Fruit fly (Drosophila melanogaster) whole organism, pupa: ENCODE data around the gene Cad89D.

Source experiments
- CG10348 ChIP-seq: fragments of 200-800 bp; sonication (Bioruptor generic); IDR thresholded peaks from 2 replicates; pipeline ENCODE4 v1.3.6; 2022; ENCODE audit warnings: missing biosample characterization, missing genetic modification characterization
- CG12605 ChIP-seq: fragments of 200-800 bp; sonication (Bioruptor generic); IDR thresholded peaks from 2 replicates; pipeline ENCODE4 v1.3.6; 2022; ENCODE audit warnings: missing biosample characterization, missing genetic modification characterization
- CG13204 ChIP-seq: fragments of 200-800 bp; sonication (Bioruptor generic); optimal IDR thresholded peaks from 2 replicates; lab custom pipeline; 2018; ENCODE audit warnings: missing biosample characterization, mild to moderate bottlenecking, missing genetic modification characterization, moderate library complexity
- CG14655 ChIP-seq: fragments of 200-800 bp; sonication (Bioruptor generic); optimal IDR thresholded peaks from 3 replicates; lab custom pipeline; 2017; ENCODE audit warnings: mild to moderate bottlenecking, missing biosample characterization, missing genetic modification reagents, missing genetic modification characterization
- CG15710 ChIP-seq: fragments of 200-800 bp; sonication (Bioruptor generic); optimal IDR thresholded peaks from 2 replicates; lab custom pipeline; 2018; ENCODE audit warnings: missing biosample characterization, mild to moderate bottlenecking, missing genetic modification characterization, moderate library complexity
- CG32121 ChIP-seq: fragments of 200-800 bp; sonication (Bioruptor generic); IDR thresholded peaks from 2 replicates; pipeline ENCODE4 v1.3.6; 2022; ENCODE audit warnings: missing biosample characterization, missing genetic modification characterization
- CG34367 ChIP-seq: fragments of 200-800 bp; sonication (Bioruptor generic); optimal IDR thresholded peaks from 2 replicates; lab custom pipeline; 2018; ENCODE audit warnings: missing biosample characterization, mild to moderate bottlenecking, missing genetic modification characterization
- CG4496 ChIP-seq: fragments of 200-800 bp; sonication (Bioruptor generic); IDR thresholded peaks from 3 replicates; pipeline ENCODE4 v1.3.6; 2022; ENCODE audit warnings: missing biosample characterization, missing genetic modification characterization
- CG8159 ChIP-seq: fragments of 200-800 bp; sonication (Bioruptor generic); optimal IDR thresholded peaks from 3 replicates; lab custom pipeline; 2018; ENCODE audit warnings: missing biosample characterization, mild to moderate bottlenecking, missing genetic modification characterization, moderate library complexity
- CG8301 ChIP-seq: fragments of 200-800 bp; sonication (Bioruptor generic); optimal IDR thresholded peaks from 2 replicates; lab custom pipeline; 2018; ENCODE audit warnings: missing biosample characterization, mild to moderate bottlenecking, missing genetic modification characterization
- CG9948 ChIP-seq: fragments of 200-800 bp; sonication (Bioruptor generic); optimal IDR thresholded peaks from 2 replicates; lab custom pipeline; 2018; ENCODE audit warnings: missing biosample characterization, mild to moderate bottlenecking, missing genetic modification characterization, moderate library complexity
- D1 ChIP-seq: fragments of 200-800 bp; sonication (Bioruptor generic); optimal IDR thresholded peaks from 2 replicates; lab custom pipeline; 2018; ENCODE audit warnings: missing biosample characterization, mild to moderate bottlenecking, missing genetic modification characterization, moderate library complexity
- EcR ChIP-seq: fragments of 200-800 bp; sonication (Bioruptor generic); optimal IDR thresholded peaks from 3 replicates; lab custom pipeline; 2019; ENCODE audit warnings: missing biosample characterization, missing genetic modification characterization, mild to moderate bottlenecking, moderate library complexity, missing genetic modification reagents
- Ets98B ChIP-seq: fragments of 200-800 bp; sonication (Bioruptor generic); IDR thresholded peaks from 2 replicates; pipeline ENCODE4 v1.3.6; 2022; ENCODE audit warnings: missing biosample characterization, missing genetic modification characterization
- Pif1A ChIP-seq: fragments of 200-800 bp; sonication (Bioruptor generic); optimal IDR thresholded peaks from 3 replicates; lab custom pipeline; 2016; ENCODE audit warnings: missing biosample characterization, missing genetic modification characterization
- Pif1B ChIP-seq: fragments of 200-800 bp; sonication (Bioruptor generic); optimal IDR thresholded peaks from 3 replicates; lab custom pipeline; 2016; ENCODE audit warnings: missing biosample characterization, missing genetic modification characterization
- Snoo ChIP-seq: fragments of 200-800 bp; sonication (Bioruptor generic); optimal IDR thresholded peaks from 3 replicates; lab custom pipeline; 2017; ENCODE audit warnings: missing biosample characterization, mild to moderate bottlenecking, missing genetic modification characterization, inconsistent platforms
- fd96Ca ChIP-seq: fragments of 200-800 bp; sonication (Bioruptor generic); IDR thresholded peaks from 3 replicates; pipeline ENCODE4 v1.3.6; 2022; ENCODE audit warnings: missing biosample characterization, missing genetic modification characterization
- gl ChIP-seq: fragments of 200-800 bp; sonication (Bioruptor generic); optimal IDR thresholded peaks from 2 replicates; lab custom pipeline; 2018; ENCODE audit warnings: missing biosample characterization, mild to moderate bottlenecking, missing genetic modification characterization
- rn ChIP-seq: fragments of 200-800 bp; sonication (Bioruptor generic); IDR thresholded peaks from 2 replicates; pipeline ENCODE4 v1.3.6; 2022; ENCODE audit warnings: missing biosample characterization, missing genetic modification characterization

Cad89D gene

dm6 chr3R:16469501-16470263, 25.5 kb downstream of the Cad89D start, which contains the start of the genes CG42232 and CSN5:
Gene CG42232 (minus strand): TSS chr3R:16469663.
Gene CSN5 (plus strand): TSS chr3R:16470099.
- TF ChIP-seq CG10348 (GFP tag; lab: Robert Waterston, UW) (no peak), CG34367 (tag; lab: Kevin White, UChicago) (no peak), D1 (tag; lab: Kevin White, UChicago) (no peak), CG4496 (no peak), CG12605 (GFP tag; lab: Robert Waterston, UW) (no peak)

DNA sequence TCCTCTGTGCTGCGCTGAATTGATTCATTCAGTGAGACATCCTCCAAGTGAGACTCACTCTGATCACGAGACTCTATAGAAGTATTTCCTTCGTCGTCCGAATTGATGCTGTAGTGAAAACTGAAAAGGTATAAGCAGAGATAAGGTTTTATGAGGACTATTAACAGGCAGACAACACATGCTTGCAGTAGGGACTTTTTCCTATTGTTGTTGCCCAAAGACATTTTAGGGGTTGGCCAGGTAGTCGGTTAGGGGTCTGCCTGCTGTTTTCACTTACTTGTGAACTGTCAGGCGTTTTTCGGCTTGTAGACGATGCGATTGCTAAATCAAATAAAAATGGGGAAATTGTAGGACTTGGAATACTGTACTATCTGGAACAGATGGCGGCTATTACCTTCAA, 26.7 kb downstream of the Cad89D start:
- TF ChIP-seq gl (tag; lab: Kevin White, UChicago) (no peak), CG34367 (tag; lab: Kevin White, UChicago) (no peak), EcR (GFP tag; lab: Kevin White, UChicago) (no peak), CG8159 (no peak), CG9948 (tag; lab: Kevin White, UChicago) (no peak), D1 (tag; lab: Kevin White, UChicago) (no peak), fd96Ca (no peak), Pif1B (no peak), Snoo (no peak), CG32121 (no peak), Pif1A (GFP tag; lab: Kevin White, UChicago) (no peak), rn (GFP tag; lab: Robert Waterston, UW) (no peak), CG14655 (GFP tag; lab: Kevin White, UChicago) (no peak), CG13204 (GFP tag; lab: Kevin White, UChicago) (no peak), Ets98B (GFP tag; lab: Robert Waterston, UW) (no peak)

DNA sequence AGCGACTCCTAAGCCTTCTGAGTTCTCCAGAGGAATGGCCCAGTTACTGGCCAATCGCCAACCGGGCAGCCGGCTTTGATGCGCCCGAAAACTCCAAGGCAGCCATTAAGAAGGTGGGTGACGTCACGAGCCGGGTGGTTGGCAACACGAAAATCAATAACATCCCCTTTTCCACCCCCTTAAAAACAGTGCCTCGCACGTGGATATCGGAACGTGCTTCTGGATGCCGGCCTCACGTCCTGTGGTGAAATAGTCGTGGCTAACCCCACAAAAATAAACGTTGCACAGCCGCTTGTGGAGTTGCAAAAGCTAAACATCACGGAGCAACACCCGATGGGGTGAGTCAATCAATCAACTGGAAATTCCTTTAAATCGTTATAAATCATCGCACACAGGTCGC, 38.6 kb downstream of the Cad89D start:
- TF ChIP-seq CG14655 (GFP tag; lab: Kevin White, UChicago) (no peak), CG15710 (tag; lab: Kevin White, UChicago) (no peak), gl (tag; lab: Kevin White, UChicago) (no peak), CG12605 (GFP tag; lab: Robert Waterston, UW) (no peak)

dm6 chr3R:16455875-16456274, 39.3 kb downstream of the Cad89D start, which contains the start of gene CG14883:
Gene CG14883 (plus strand): TSS chr3R:16456052.
- TF ChIP-seq CG8301 (no peak), Snoo (no peak), CG13204 (GFP tag; lab: Kevin White, UChicago) (no peak), CG10348 (GFP tag; lab: Robert Waterston, UW) (no peak), gl (tag; lab: Kevin White, UChicago) (no peak), CG34367 (tag; lab: Kevin White, UChicago) (no peak), CG4496 (no peak), CG8159 (no peak), CG9948 (tag; lab: Kevin White, UChicago) (no peak), fd96Ca (no peak), D1 (tag; lab: Kevin White, UChicago) (no peak), EcR (GFP tag; lab: Kevin White, UChicago) (no peak), CG14655 (GFP tag; lab: Kevin White, UChicago) (no peak), Pif1A (GFP tag; lab: Kevin White, UChicago) (no peak), CG12605 (GFP tag; lab: Robert Waterston, UW) (no peak), rn (GFP tag; lab: Robert Waterston, UW) (no peak), CG32121 (no peak)
- TF ChIP-seq, all 21 proteins: peak for 0

- TF ChIP-seq CG10348 (GFP tag; lab: Robert Waterston, UW) = no peak
- TF ChIP-seq Pif1A (GFP tag; lab: Kevin White, UChicago) = no peak
- no peak for TF ChIP-seq CG12605 (GFP tag; lab: Robert Waterston, UW)
- no peak for TF ChIP-seq CG14655 (GFP tag; lab: Kevin White, UChicago)
- no peak for TF ChIP-seq D1 (tag; lab: Kevin White, UChicago)
- no peak for TF ChIP-seq CG8159
- no peak for TF ChIP-seq CG8301
Observed at dm6 chr3R:16454192-16454591, 41.0 kb downstream of the Cad89D start, which contains the start of gene CG10405. Gene CG10405 (plus strand): TSS chr3R:16454492.

DNA sequence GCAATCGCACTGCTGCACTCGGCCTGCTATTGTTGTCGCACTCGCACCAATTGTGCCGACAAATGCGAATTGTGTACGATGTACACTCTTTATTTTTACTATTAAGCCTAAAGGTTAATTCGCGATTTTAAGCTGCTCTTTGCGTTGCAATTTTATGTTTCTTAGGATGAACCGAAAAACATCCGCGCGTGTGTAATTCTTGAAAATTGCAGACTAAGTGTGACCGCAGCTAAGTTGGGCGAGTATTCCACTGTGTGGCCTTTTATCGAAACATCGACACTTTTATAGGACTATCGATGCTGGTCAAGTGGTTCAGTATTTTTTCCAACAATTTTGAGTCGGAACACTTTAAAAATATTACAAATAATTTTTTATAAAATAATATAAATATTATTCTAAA, 41.6 kb downstream of the Cad89D start, which contains the start of gene Pak3:
TSS of gene Pak3 (minus strand) at position 225 of the 400 bp plus-strand sequence.
- TF ChIP-seq CG4496 (0 out of 3 replicates have a peak, but pooled peaks have one; percentile 10), CG8159 (no peak)

dm6 chr3R:16452954-16453587, 42.2 kb downstream of the Cad89D start:
- TF ChIP-seq CG4496 (peak; percentile 22; the same call in 1 of the 3 replicates), EcR (GFP tag; lab: Kevin White, UChicago) (peak; percentile 32), Snoo (no peak)
